Worm (Caenorhabditis elegans): ENCODE data around the gene cest-16.

ce11 chrX:6345785-6346184 is 46.0 kb downstream of the cest-16 start:
- TF ChIP-seq swsn-7 (tag; optimal IDR thresholded peaks at IDR 0.05) = no peak
- TF ChIP-seq unc-62 (GFP tag; optimal IDR thresholded peaks at IDR 0.05) = no peak
- no peak for TF ChIP-seq unc-130 (tag; optimal IDR thresholded peaks at IDR 0.05)
